Fruit fly (Drosophila melanogaster): ENCODE results near the gene SPE.

The SPE gene

dm6 chr3R:23657357-23658318 lies 28.4 kb upstream of the SPE start:
- TF ChIP-seq svp (GFP tag): peak; percentile 94
- TF ChIP-seq CG6163 (GFP tag; IDR thresholded peaks at IDR 0.05): peak; percentile 35; the same call in 1 of the 3 replicates
- TF ChIP-seq CG6808 (GFP tag; optimal IDR thresholded peaks at IDR 0.05): peak; percentile 35
- no peak for TF ChIP-seq Hr38 (GFP tag; optimal IDR thresholded peaks at IDR 0.05)
- TF ChIP-seq CG9139 (GFP tag; optimal IDR thresholded peaks at IDR 0.05): no peak
- TF ChIP-seq Hr4 (GFP tag; optimal IDR thresholded peaks at IDR 0.05): no peak
- TF ChIP-seq CG6854 (GFP tag; optimal IDR thresholded peaks at IDR 0.05): no peak
- TF ChIP-seq vri (GFP tag; optimal IDR thresholded peaks at IDR 0.05): peak; percentile 70
- TF ChIP-seq CG10669 (GFP tag; optimal IDR thresholded peaks at IDR 0.05): peak; percentile 20
- TF ChIP-seq Sox15 (GFP tag; optimal IDR thresholded peaks at IDR 0.05): no peak
- no peak for TF ChIP-seq CG11762 (GFP tag; optimal IDR thresholded peaks at IDR 0.05; ENCODE audit: insufficient read depth)
- TF ChIP-seq CG3032 (tag; optimal IDR thresholded peaks at IDR 0.05): no peak
- TF ChIP-seq Sox14 (GFP tag; optimal IDR thresholded peaks at IDR 0.05): no peak
- TF ChIP-seq CG8119 (GFP tag; IDR thresholded peaks at IDR 0.05): no peak
- no peak for TF ChIP-seq CG32006 (GFP tag; optimal IDR thresholded peaks at IDR 0.05)
- no peak for TF ChIP-seq salr (GFP tag; optimal IDR thresholded peaks at IDR 0.05)
- TF ChIP-seq eg (GFP tag; IDR thresholded peaks at IDR 0.05): 0 out of 3 replicates have a peak, but pooled peaks have one; percentile 13
- peak; percentile 54 for TF ChIP-seq CG8632 (GFP tag; optimal IDR thresholded peaks at IDR 0.05)
- no peak for TF ChIP-seq CG16779 (tag; optimal IDR thresholded peaks at IDR 0.05)
- no peak for TF ChIP-seq lz (GFP tag; optimal IDR thresholded peaks at IDR 0.05)
- TF ChIP-seq CG11294 (GFP tag; IDR thresholded peaks at IDR 0.05): no peak
- no peak for TF ChIP-seq Ets21C (GFP tag; optimal IDR thresholded peaks at IDR 0.05)
- no peak for TF ChIP-seq Met (GFP tag; optimal IDR thresholded peaks at IDR 0.05)
- TF ChIP-seq OdsH (GFP tag; optimal IDR thresholded peaks at IDR 0.05): peak; percentile 12
- peak; percentile 39 for TF ChIP-seq CG34406 (GFP tag; optimal IDR thresholded peaks at IDR 0.05)
- no peak for TF ChIP-seq Sox102F (GFP tag; optimal IDR thresholded peaks at IDR 0.05)
- TF ChIP-seq cyc (GFP tag; optimal IDR thresholded peaks at IDR 0.05): no peak
- TF ChIP-seq spab (GFP tag; optimal IDR thresholded peaks at IDR 0.05): peak; percentile 33
- TF ChIP-seq CG1621 (tag; optimal IDR thresholded peaks at IDR 0.05): peak; percentile 10
- TF ChIP-seq Hr39 (GFP tag; optimal IDR thresholded peaks at IDR 0.05): no peak
- TF ChIP-seq dac (GFP tag; optimal IDR thresholded peaks at IDR 0.05): no peak
- no peak for TF ChIP-seq Gug (GFP tag; IDR thresholded peaks at IDR 0.05)
- TF ChIP-seq achi (GFP tag; optimal IDR thresholded peaks at IDR 0.05): peak; percentile 23
- no peak for TF ChIP-seq pdm3 (GFP tag; optimal IDR thresholded peaks at IDR 0.05)
- TF ChIP-seq Ets96B (tag; optimal IDR thresholded peaks at IDR 0.05): peak; percentile 22
- peak; percentile 23 for TF ChIP-seq fd59A (GFP tag; optimal IDR thresholded peaks at IDR 0.05)
- TF ChIP-seq CG6276 (GFP tag; optimal IDR thresholded peaks at IDR 0.05): peak; percentile 19
- TF ChIP-seq esn (GFP tag; optimal IDR thresholded peaks at IDR 0.05): peak; percentile 26
- 0 out of 2 replicates have a peak, but pooled peaks have one; percentile 7 for TF ChIP-seq CG15336 (GFP tag; IDR thresholded peaks at IDR 0.05)
- TF ChIP-seq CG7368 (GFP tag; optimal IDR thresholded peaks at IDR 0.05): peak; percentile 33
- peak; percentile 6 for TF ChIP-seq Blimp-1 (GFP tag; optimal IDR thresholded peaks at IDR 0.05)
- TF ChIP-seq CG31627 (GFP tag; optimal IDR thresholded peaks at IDR 0.05): no peak
- no peak for TF ChIP-seq CG10631 (GFP tag; optimal IDR thresholded peaks at IDR 0.05)
- TF ChIP-seq ss (GFP tag; optimal IDR thresholded peaks at IDR 0.05): peak in 1 of 2 experiments; percentile 8
- TF ChIP-seq CG11902 (GFP tag; optimal IDR thresholded peaks at IDR 0.05): no peak
- TF ChIP-seq CG8319 (GFP tag; optimal IDR thresholded peaks at IDR 0.05): no peak
- no peak for TF ChIP-seq dsx (GFP tag; optimal IDR thresholded peaks at IDR 0.05; ENCODE audit: poor library complexity, severe bottlenecking)
- TF ChIP-seq CG4318 (GFP tag; optimal IDR thresholded peaks at IDR 0.05): no peak
- TF ChIP-seq fd85E (GFP tag; optimal IDR thresholded peaks at IDR 0.05): no peak

Data from whole organism, prepupa.